Worm (Caenorhabditis elegans) whole organism, L3 larva: Measurements from ENCODE around the gene nspb-7.

ENCODE experiments used
- elt-1 ChIP-seq: fragments of 150-350 bp; optimal IDR thresholded peaks from 2 replicates; lab custom pipeline; 2014; ENCODE audit warnings: missing biosample characterization, missing genetic modification characterization
- lin-15B ChIP-seq: fragments of 150-350 bp; optimal IDR thresholded peaks from 2 replicates; lab custom pipeline; 2014; ENCODE audit warnings: missing biosample characterization, missing genetic modification characterization
- nhr-12 ChIP-seq: fragments of 150-350 bp; optimal IDR thresholded peaks from 2 replicates; lab custom pipeline; 2014; ENCODE audit warnings: missing biosample characterization, missing genetic modification characterization
- nhr-23 ChIP-seq: fragments of 150-350 bp; optimal IDR thresholded peaks from 2 replicates; lab custom pipeline; 2014; ENCODE audit warnings: missing biosample characterization, missing genetic modification reagents, missing genetic modification characterization
- nhr-76 ChIP-seq: fragments of 150-350 bp; sonication (generic microtip); optimal IDR thresholded peaks from 5 replicates; lab custom pipeline; 2014; ENCODE audit warnings: missing biosample characterization, missing genetic modification characterization
- tbx-2 ChIP-seq: sonication (generic microtip); optimal IDR thresholded peaks from 2 replicates; lab custom pipeline; 2016; ENCODE audit warnings: mild to moderate bottlenecking, missing genetic modification characterization, missing compliant biosample characterization
- ztf-11 ChIP-seq: fragments of 150-350 bp; optimal IDR thresholded peaks from 2 replicates; lab custom pipeline; 2014; ENCODE audit warnings: missing biosample characterization, missing genetic modification characterization

ce11 chrII:14605479-14605878, 27.4 kb downstream of the nspb-7 start, which contains the start of gene F19H8.2:
- TF ChIP-seq ztf-11 (tag; lab: Kevin White, UChicago) (no peak), nhr-76 (no peak), nhr-23 (tag; lab: Kevin White, UChicago) (peak; percentile 18), tbx-2 (tag; lab: Kevin White, UChicago) (no peak), lin-15B (no peak), nhr-12 (tag; lab: Kevin White, UChicago) (no peak), elt-1 (tag; lab: Kevin White, UChicago) (peak; percentile 50)
